Worm (Caenorhabditis elegans) whole organism, L4 larva: ENCODE results near the gene nkcc-1.

ENCODE experiments used
- F44E2.7 ChIP-seq: fragments of 200-800 bp; sonication (Bioruptor generic); IDR thresholded peaks from 2 replicates; pipeline ENCODE4 v2.1.2; 2022; ENCODE audit warnings: missing genetic modification characterization, missing compliant biosample characterization
- F49E8.2 ChIP-seq: sonication (generic microtip); optimal IDR thresholded peaks from 2 replicates; lab custom pipeline; 2016; ENCODE audit warnings: missing compliant biosample characterization, mild to moderate bottlenecking, missing genetic modification characterization, borderline replicate concordance
- Y48G9A.11 ChIP-seq: fragments of 200-800 bp; sonication (Bioruptor generic); IDR thresholded peaks from 2 replicates; pipeline ENCODE4 v1.3.6; 2022; ENCODE audit warnings: missing genetic modification reagents, missing genetic modification characterization, missing compliant biosample characterization
- aha-1 ChIP-seq: fragments of 150-350 bp; peaks from one replicate; lab custom pipeline; 2014; ENCODE audit warnings: missing biosample characterization, missing genetic modification characterization
- ceh-32 ChIP-seq: sonication (generic microtip); optimal IDR thresholded peaks from 2 replicates; lab custom pipeline; 2016; ENCODE audit warnings: mild to moderate bottlenecking, missing genetic modification characterization, missing compliant biosample characterization; ENCODE audit not compliant: poor library complexity
- ceh-62 ChIP-seq: sonication (generic microtip); optimal IDR thresholded peaks from 2 replicates; lab custom pipeline; 2017; ENCODE audit warnings: missing biosample characterization, missing genetic modification characterization
- fos-1 ChIP-seq: fragments of 150-350 bp; optimal IDR thresholded peaks from 2 replicates; lab custom pipeline; 2014; ENCODE audit warnings: missing biosample characterization, missing genetic modification characterization
- gei-8 ChIP-seq: fragments of 200-800 bp; sonication (Bioruptor generic); optimal IDR thresholded peaks from 2 replicates; lab custom pipeline; 2018; ENCODE audit warnings: mild to moderate bottlenecking, missing genetic modification characterization, missing compliant biosample characterization
- hlh-11 ChIP-seq: fragments of 200-800 bp; sonication (Bioruptor generic); optimal IDR thresholded peaks from 2 replicates; lab custom pipeline; 2018; ENCODE audit warnings: mild to moderate bottlenecking, missing genetic modification characterization, missing compliant biosample characterization
- lim-7 ChIP-seq: fragments of 200-800 bp; sonication (Bioruptor generic); IDR thresholded peaks from 2 replicates; pipeline ENCODE4 v1.3.6; 2022; ENCODE audit warnings: missing genetic modification characterization, missing compliant biosample characterization
- lin-38 ChIP-seq: fragments of 200-800 bp; sonication (Bioruptor generic); IDR thresholded peaks from 2 replicates; pipeline ENCODE4 v1.3.6; 2022; ENCODE audit warnings: missing genetic modification reagents, missing genetic modification characterization, missing compliant biosample characterization
- lin-39 ChIP-seq: fragments of 150-350 bp; optimal IDR thresholded peaks from 2 replicates; lab custom pipeline; 2014; ENCODE audit warnings: missing biosample characterization, missing genetic modification reagents, missing genetic modification characterization
- lir-3 ChIP-seq: sonication (generic microtip); optimal IDR thresholded peaks from 2 replicates; lab custom pipeline; 2016; ENCODE audit warnings: mild to moderate bottlenecking, missing genetic modification characterization, missing compliant biosample characterization
- nhr-102 ChIP-seq: sonication (generic microtip); optimal IDR thresholded peaks from 2 replicates; lab custom pipeline; 2016; ENCODE audit warnings: mild to moderate bottlenecking, missing genetic modification characterization, moderate library complexity, missing compliant biosample characterization
- nhr-76 ChIP-seq: fragments of 150-350 bp; optimal IDR thresholded peaks from 2 replicates; lab custom pipeline; 2014; ENCODE audit warnings: missing biosample characterization, missing genetic modification characterization
- pqm-1 ChIP-seq: sonication (generic microtip); optimal IDR thresholded peaks from 2 replicates; lab custom pipeline; 2017; ENCODE audit warnings: missing biosample characterization, missing genetic modification characterization
- saeg-2 ChIP-seq: fragments of 200-800 bp; sonication (Bioruptor generic); IDR thresholded peaks from 2 replicates; pipeline ENCODE4 v1.3.6; 2022; ENCODE audit warnings: missing genetic modification reagents, missing genetic modification characterization, missing compliant biosample characterization
- skn-1 ChIP-seq: fragments of 150-350 bp; optimal IDR thresholded peaks from 2 replicates; lab custom pipeline; 2014; ENCODE audit warnings: missing biosample characterization, missing genetic modification characterization
- tag-97 ChIP-seq: fragments of 200-800 bp; sonication (Bioruptor generic); IDR thresholded peaks from 2 replicates; pipeline ENCODE4 v1.3.6; 2022; ENCODE audit warnings: missing genetic modification characterization, missing compliant biosample characterization
- unc-39 ChIP-seq: sonication (generic microtip); optimal IDR thresholded peaks from 2 replicates; lab custom pipeline; 2017; ENCODE audit warnings: missing biosample characterization, missing genetic modification characterization
- vab-7 ChIP-seq: fragments of 200-800 bp; sonication (Bioruptor generic); IDR thresholded peaks from 2 replicates; pipeline ENCODE4 v1.3.6; 2022; ENCODE audit warnings: missing genetic modification reagents, missing genetic modification characterization, missing compliant biosample characterization
- zip-11 ChIP-seq: fragments of 200-800 bp; sonication (Bioruptor generic); IDR thresholded peaks from 2 replicates; pipeline ENCODE4 v1.3.6; 2022; ENCODE audit warnings: missing genetic modification characterization, missing compliant biosample characterization

nkcc-1 gene

DNA sequence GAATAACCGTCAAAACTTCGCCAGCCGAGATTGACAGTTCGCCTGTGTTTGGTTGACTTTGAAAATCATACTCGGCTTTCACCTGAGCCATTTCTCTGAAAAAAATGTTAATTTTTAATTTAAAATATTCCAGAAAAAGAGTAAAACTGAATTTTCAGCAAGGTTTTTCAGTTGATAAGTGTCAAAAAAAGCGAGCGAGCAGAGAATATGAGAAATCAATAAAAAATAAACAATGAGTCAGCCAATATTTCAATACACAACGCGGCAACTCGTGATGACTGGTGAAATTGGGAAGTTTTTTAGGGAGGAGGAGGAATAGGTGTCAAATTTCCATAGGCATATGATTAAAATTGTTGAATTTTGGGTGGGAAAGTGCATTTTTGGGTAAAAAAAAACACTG is 54.1 kb downstream of the nkcc-1 start, which contains the start of gene lst-4:
Gene lst-4 (minus strand): TSS at position 101 of the 400 bp plus-strand sequence.
- no peak for TF ChIP-seq ceh-32 (tag; lab: Kevin White, UChicago)
- no peak for TF ChIP-seq zip-11 (GFP tag; lab: Robert Waterston, UW)
- no peak for TF ChIP-seq F44E2.7
- no peak for TF ChIP-seq unc-39 (tag; lab: Kevin White, UChicago)
- no peak for TF ChIP-seq lin-39 (tag; lab: Kevin White, UChicago)
- no peak for TF ChIP-seq ceh-62 (tag; lab: Kevin White, UChicago)
- TF ChIP-seq pqm-1 (tag; lab: Kevin White, UChicago): no peak
- no peak for TF ChIP-seq F49E8.2 (tag; lab: Kevin White, UChicago)
- no peak for TF ChIP-seq skn-1
- TF ChIP-seq lim-7 (GFP tag; lab: Robert Waterston, UW): no peak
- TF ChIP-seq fos-1 (tag; lab: Kevin White, UChicago): no peak
- TF ChIP-seq hlh-11: no peak
- TF ChIP-seq vab-7 (GFP tag; lab: Robert Waterston, UW): no peak
- TF ChIP-seq tag-97 (GFP tag; lab: Robert Waterston, UW): no peak
- no peak for TF ChIP-seq lir-3 (tag; lab: Kevin White, UChicago)
- TF ChIP-seq nhr-102: no peak
- TF ChIP-seq nhr-76 (tag; lab: Kevin White, UChicago): no peak

DNA sequence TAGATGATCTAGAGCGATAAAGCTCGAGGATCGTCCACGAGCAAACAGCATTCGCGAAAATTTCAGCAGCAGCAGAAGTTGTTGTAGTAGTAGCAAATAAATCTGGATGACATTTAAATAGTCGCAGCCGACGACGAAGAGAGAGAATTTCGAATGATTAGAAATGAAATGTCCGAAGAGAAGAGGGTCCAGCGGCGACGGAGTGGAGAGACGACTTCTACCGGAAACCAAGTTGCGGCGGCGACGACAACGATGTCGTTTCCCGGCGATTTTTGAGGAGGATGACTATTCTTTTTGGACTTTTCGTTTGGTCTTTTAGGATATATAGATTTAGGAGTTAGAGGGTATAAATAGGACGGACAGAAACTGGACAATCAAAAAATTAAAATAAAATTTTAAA is 57.5 kb downstream of the nkcc-1 start:
- TF ChIP-seq aha-1 (tag; lab: Kevin White, UChicago): peak; percentile 67
- TF ChIP-seq saeg-2 (GFP tag; lab: Robert Waterston, UW): no peak

DNA sequence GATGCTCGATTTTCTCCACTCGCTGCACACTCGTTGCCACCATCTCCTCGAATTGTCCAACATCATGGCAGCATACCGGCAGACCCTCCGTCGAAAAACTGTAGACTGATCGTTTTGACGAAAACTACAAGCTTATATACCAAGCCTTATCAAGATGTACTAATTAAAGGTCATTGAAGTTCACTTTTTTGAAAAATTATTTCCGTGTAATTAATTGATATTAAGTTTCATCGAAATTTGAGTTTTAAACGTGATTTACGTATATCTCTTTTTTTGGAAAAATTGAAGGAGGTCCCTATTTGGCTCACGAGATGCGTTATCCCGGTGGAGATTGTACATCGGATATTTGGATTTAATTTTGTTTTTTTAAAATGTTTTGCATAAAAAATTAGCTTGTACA is 63.2 kb downstream of the nkcc-1 start, which contains the start of gene Y37A1B.4:
Gene Y37A1B.4 (minus strand): TSS at position 101 of the 400 bp plus-strand sequence.
- no peak for TF ChIP-seq Y48G9A.11 (GFP tag; lab: Robert Waterston, UW)
- 0 out of 2 replicates have a peak, but pooled peaks have one; percentile 5 for TF ChIP-seq lin-38 (GFP tag; lab: Robert Waterston, UW)
- TF ChIP-seq gei-8 (GFP tag; lab: Kevin White, UChicago): no peak
- TF ChIP-seq, all 104 proteins: peak for 1
